Fruit fly (Drosophila melanogaster) whole organism, embryonic: ENCODE data around the gene Nthl1.

Source experiments
- Ada2b ChIP-seq: fragments of 200-800 bp; sonication (Bioruptor generic); IDR thresholded peaks from 2 replicates; pipeline ENCODE4 v1.3.6; 2022; ENCODE audit warnings: missing biosample characterization, missing genetic modification characterization
- Atf6 ChIP-seq: fragments of 200-800 bp; sonication (Bioruptor generic); IDR thresholded peaks from 2 replicates; pipeline ENCODE4 v1.3.6; 2022; ENCODE audit warnings: missing biosample characterization, missing genetic modification characterization
- CG10267 ChIP-seq: fragments of 200-800 bp; sonication (Bioruptor generic); optimal IDR thresholded peaks from 2 replicates; lab custom pipeline; 2018; ENCODE audit warnings: missing biosample characterization, mild to moderate bottlenecking, missing genetic modification characterization, moderate library complexity
- CG10431 ChIP-seq: fragments of 200-800 bp; sonication (Bioruptor generic); optimal IDR thresholded peaks from 3 replicates; lab custom pipeline; 2018; ENCODE audit warnings: missing biosample characterization, mild to moderate bottlenecking, missing genetic modification characterization
- CG11085 ChIP-seq: fragments of 200-800 bp; sonication (Bioruptor generic); IDR thresholded peaks from 2 replicates; pipeline ENCODE4 v1.3.6; 2022; ENCODE audit warnings: missing biosample characterization, missing genetic modification characterization
- CG1233 ChIP-seq: fragments of 200-800 bp; sonication (Bioruptor generic); optimal IDR thresholded peaks from 4 replicates; lab custom pipeline; 2018; ENCODE audit warnings: missing biosample characterization, mild to moderate bottlenecking, missing genetic modification characterization
- CG13287 ChIP-seq: fragments of 200-800 bp; sonication (Bioruptor generic); IDR thresholded peaks from 2 replicates; pipeline ENCODE4 v1.3.6; 2022; ENCODE audit warnings: missing biosample characterization, missing genetic modification characterization; ENCODE audit not compliant: partially characterized antibody
- CG14050 ChIP-seq: fragments of 200-800 bp; sonication (Bioruptor generic); IDR thresholded peaks from 3 replicates; pipeline ENCODE4 v1.3.6; 2022; ENCODE audit warnings: missing biosample characterization, missing genetic modification characterization
- CG14667 ChIP-seq: fragments of 200-800 bp; sonication (Bioruptor generic); IDR thresholded peaks from 2 replicates; pipeline ENCODE4 v1.3.6; 2022; ENCODE audit warnings: missing biosample characterization, missing genetic modification characterization
- CG17829 ChIP-seq: fragments of 200-800 bp; optimal IDR thresholded peaks from 2 replicates; lab custom pipeline; 2019; ENCODE audit warnings: missing biosample characterization, mild to moderate bottlenecking, missing genetic modification characterization, moderate library complexity
- CG1832 ChIP-seq: fragments of 200-800 bp; sonication (Bioruptor generic); optimal IDR thresholded peaks from 2 replicates; lab custom pipeline; 2017; ENCODE audit warnings: missing biosample characterization, mild to moderate bottlenecking, missing genetic modification characterization, inconsistent platforms
- CG2116 ChIP-seq: fragments of 200-800 bp; sonication (Bioruptor generic); optimal IDR thresholded peaks from 3 replicates; lab custom pipeline; 2018; ENCODE audit warnings: missing biosample characterization, mild to moderate bottlenecking, missing genetic modification characterization
- CG2202 ChIP-seq: fragments of 200-800 bp; sonication (Bioruptor generic); optimal IDR thresholded peaks from 2 replicates; lab custom pipeline; 2018; ENCODE audit warnings: missing biosample characterization, mild to moderate bottlenecking, missing genetic modification characterization
- CG3065 ChIP-seq: fragments of 200-800 bp; sonication (Bioruptor generic); optimal IDR thresholded peaks from 2 replicates; lab custom pipeline; 2016; ENCODE audit warnings: missing biosample characterization, missing genetic modification characterization
- CG3281 ChIP-seq: fragments of 200-800 bp; sonication (Bioruptor generic); optimal IDR thresholded peaks from 3 replicates; lab custom pipeline; 2017; ENCODE audit warnings: missing biosample characterization, mild to moderate bottlenecking, missing genetic modification characterization
- CG34224 ChIP-seq: fragments of 200-800 bp; sonication (Bioruptor generic); IDR thresholded peaks from 3 replicates; pipeline ENCODE4 v1.3.6; 2022; ENCODE audit warnings: missing biosample characterization, missing genetic modification characterization; ENCODE audit not compliant: partially characterized antibody
- CG4617 ChIP-seq: fragments of 200-800 bp; sonication (Bioruptor generic); optimal IDR thresholded peaks from 3 replicates; lab custom pipeline; 2016; ENCODE audit warnings: missing biosample characterization, missing genetic modification characterization, borderline replicate concordance
- CG6765 ChIP-seq: fragments of 200-800 bp; sonication (Bioruptor generic); optimal IDR thresholded peaks from 3 replicates; lab custom pipeline; 2017; ENCODE audit warnings: missing biosample characterization, mild to moderate bottlenecking, missing genetic modification characterization
- CG7357 ChIP-seq: fragments of 200-800 bp; sonication (Bioruptor generic); IDR thresholded peaks from 3 replicates; pipeline ENCODE4 v1.3.6; 2022; ENCODE audit warnings: missing biosample characterization, missing genetic modification characterization
- CG8281 ChIP-seq: fragments of 200-800 bp; sonication (Bioruptor generic); optimal IDR thresholded peaks from 2 replicates; lab custom pipeline; 2018; ENCODE audit warnings: missing biosample characterization, mild to moderate bottlenecking, missing genetic modification characterization, moderate library complexity
- CG8478 ChIP-seq: fragments of >200 bp; optimal IDR thresholded peaks from 2 replicates; lab custom pipeline; 2018
- CG9437 ChIP-seq: fragments of 200-800 bp; sonication (Bioruptor generic); optimal IDR thresholded peaks from 2 replicates; lab custom pipeline; 2018; ENCODE audit warnings: missing biosample characterization, mild to moderate bottlenecking, missing genetic modification characterization
- CTCF ChIP-seq: fragments of 200-800 bp; sonication (Bioruptor generic); optimal IDR thresholded peaks from 2 replicates; lab custom pipeline; 2017; ENCODE audit warnings: missing biosample characterization, mild to moderate bottlenecking, missing genetic modification characterization, moderate library complexity
- CoRest ChIP-seq: fragments of 200-800 bp; sonication (Bioruptor generic); optimal IDR thresholded peaks from 3 replicates; lab custom pipeline; 2018; ENCODE audit warnings: missing biosample characterization, mild to moderate bottlenecking, missing genetic modification characterization, moderate library complexity
- Deaf1 ChIP-seq: fragments of 200-800 bp; optimal IDR thresholded peaks from 3 replicates; lab custom pipeline; 2019; ENCODE audit warnings: missing biosample characterization, mild to moderate bottlenecking, missing genetic modification characterization, moderate library complexity
- Gug ChIP-seq: fragments of 200-800 bp; sonication (Bioruptor generic); IDR thresholded peaks from 4 replicates; pipeline ENCODE4 v1.3.6; 2022; ENCODE audit warnings: missing biosample characterization, missing genetic modification characterization
- HLH3B ChIP-seq: fragments of 200-800 bp; sonication (Bioruptor generic); IDR thresholded peaks from 2 replicates; pipeline ENCODE4 v1.3.6; 2022; ENCODE audit warnings: missing biosample characterization, missing genetic modification characterization
- Neu2 ChIP-seq: fragments of 200-800 bp; sonication (Bioruptor generic); optimal IDR thresholded peaks from 3 replicates; lab custom pipeline; 2016; ENCODE audit warnings: missing biosample characterization, missing genetic modification characterization, borderline replicate concordance
- Sry-β ChIP-seq: fragments of 200-800 bp; sonication (Bioruptor generic); optimal IDR thresholded peaks from 2 replicates; lab custom pipeline; 2018; ENCODE audit warnings: missing biosample characterization, mild to moderate bottlenecking, missing genetic modification characterization, moderate library complexity
- Trl ChIP-seq, 3 experiments: fragments of >200 bp in 2 of 3; fragments of 200-800 bp in 1 of 3; sonication (Bioruptor generic) in 1 of 3; optimal IDR thresholded peaks; 2 replicates in 1 of 3; 3 replicates in 2 of 3; lab custom pipeline; 2016 to 2017; ENCODE audit warnings: missing biosample characterization in 1 of 3, missing genetic modification characterization in 1 of 3
- Usf ChIP-seq: fragments of 200-800 bp; sonication (Bioruptor generic); optimal IDR thresholded peaks from 2 replicates; lab custom pipeline; 2017; ENCODE audit warnings: missing genotype, missing biosample characterization, missing genetic modification characterization
- bab2 ChIP-seq: fragments of 200-800 bp; sonication (Bioruptor generic); optimal IDR thresholded peaks from 2 replicates; lab custom pipeline; 2016; ENCODE audit warnings: missing biosample characterization, missing genetic modification characterization
- dan ChIP-seq: fragments of 200-800 bp; sonication (Bioruptor generic); IDR thresholded peaks from 2 replicates; pipeline ENCODE4 v1.3.6; 2022; ENCODE audit warnings: missing biosample characterization, missing genetic modification characterization
- dati ChIP-seq: fragments of 200-800 bp; sonication (Bioruptor generic); IDR thresholded peaks from 2 replicates; pipeline ENCODE4 v1.3.6; 2022; ENCODE audit warnings: missing biosample characterization, missing genetic modification characterization
- dm ChIP-seq: fragments of 200-800 bp; sonication (Bioruptor generic); optimal IDR thresholded peaks from 3 replicates; lab custom pipeline; 2016; ENCODE audit warnings: missing biosample characterization, missing genetic modification characterization
- ems ChIP-seq: fragments of 200-800 bp; sonication (Bioruptor generic); optimal IDR thresholded peaks from 3 replicates; lab custom pipeline; 2016; ENCODE audit warnings: missing biosample characterization, missing genetic modification characterization
- fru ChIP-seq: fragments of >200 bp; optimal IDR thresholded peaks from 2 replicates; lab custom pipeline; 2017
- fu2 ChIP-seq: fragments of 200-800 bp; sonication (Bioruptor generic); optimal IDR thresholded peaks from 2 replicates; lab custom pipeline; 2016; ENCODE audit warnings: missing biosample characterization, missing genetic modification characterization
- ham ChIP-seq: fragments of 200-800 bp; sonication (Bioruptor generic); IDR thresholded peaks from 2 replicates; pipeline ENCODE4 v1.3.6; 2022; ENCODE audit warnings: missing biosample characterization, missing genetic modification characterization
- jigr1 ChIP-seq: fragments of 200-800 bp; sonication (Bioruptor generic); IDR thresholded peaks from 3 replicates; pipeline ENCODE4 v1.3.6; 2022; ENCODE audit warnings: missing biosample characterization, missing genetic modification characterization
- klu ChIP-seq: fragments of 200-800 bp; sonication (Bioruptor generic); IDR thresholded peaks from 2 replicates; pipeline ENCODE4 v1.3.6; 2022; ENCODE audit warnings: missing biosample characterization, missing genetic modification characterization
- knrl ChIP-seq: fragments of 200-800 bp; sonication (Bioruptor generic); IDR thresholded peaks from 3 replicates; pipeline ENCODE4 v1.3.6; 2022; ENCODE audit warnings: missing biosample characterization, missing genetic modification characterization; ENCODE audit not compliant: partially characterized antibody
- nerfin-2 ChIP-seq: fragments of 200-800 bp; sonication (Bioruptor generic); IDR thresholded peaks from 2 replicates; pipeline ENCODE4 v1.3.6; 2022; ENCODE audit warnings: missing biosample characterization, missing genetic modification characterization; ENCODE audit not compliant: partially characterized antibody
- nmo ChIP-seq: fragments of 200-800 bp; sonication (Bioruptor generic); optimal IDR thresholded peaks from 2 replicates; lab custom pipeline; 2018; ENCODE audit warnings: missing biosample characterization, mild to moderate bottlenecking, missing genetic modification characterization, moderate library complexity
- nom ChIP-seq: fragments of 200-800 bp; sonication (Bioruptor generic); optimal IDR thresholded peaks from 2 replicates; lab custom pipeline; 2017; ENCODE audit warnings: missing biosample characterization, missing genetic modification characterization, mild to moderate bottlenecking, moderate library complexity, missing genetic modification reagents
- odd ChIP-seq: fragments of 200-800 bp; sonication (Bioruptor generic); optimal IDR thresholded peaks from 2 replicates; lab custom pipeline; 2017; ENCODE audit warnings: missing biosample characterization, mild to moderate bottlenecking, missing genetic modification characterization
- run ChIP-seq: fragments of 200-800 bp; sonication (Bioruptor generic); optimal IDR thresholded peaks from 3 replicates; lab custom pipeline; 2018; ENCODE audit warnings: missing biosample characterization, mild to moderate bottlenecking, missing genetic modification characterization
- seq ChIP-seq: fragments of 200-800 bp; sonication (Bioruptor generic); IDR thresholded peaks from 2 replicates; pipeline ENCODE4 v1.3.6; 2022; ENCODE audit warnings: missing biosample characterization, missing genetic modification characterization
- sr ChIP-seq: fragments of 200-800 bp; sonication (Bioruptor generic); IDR thresholded peaks from 3 replicates; pipeline ENCODE4 v1.3.6; 2022; ENCODE audit warnings: missing biosample characterization, missing genetic modification characterization
- tin ChIP-seq: fragments of 200-800 bp; sonication (Bioruptor generic); optimal IDR thresholded peaks from 3 replicates; lab custom pipeline; 2016; ENCODE audit warnings: missing biosample characterization, missing genetic modification characterization
- trh ChIP-seq: fragments of 200-800 bp; sonication (Bioruptor generic); optimal IDR thresholded peaks from 2 replicates; lab custom pipeline; 2016; ENCODE audit warnings: missing biosample characterization, missing genetic modification characterization
- zen ChIP-seq: fragments of 200-800 bp; sonication (Bioruptor generic); optimal IDR thresholded peaks from 3 replicates; lab custom pipeline; 2018; ENCODE audit warnings: missing biosample characterization, mild to moderate bottlenecking, missing genetic modification characterization, moderate library complexity

Gene Nthl1

dm6 chr2L:20918733-20919132 is 8.9 kb downstream of the Nthl1 start, which contains the start of the genes CG43739 and sky (continued):
- no peak for TF ChIP-seq nom (GFP tag; lab: Kevin White, UChicago)
- TF ChIP-seq bab2 (GFP tag; lab: Kevin White, UChicago), result peak; percentile 20
- peak; percentile 95 for TF ChIP-seq CG10267 (tag; lab: Kevin White, UChicago)
- TF ChIP-seq trh (GFP tag; lab: Kevin White, UChicago), result no peak
- no peak for TF ChIP-seq CG8281 (tag; lab: Kevin White, UChicago)
- peak; percentile 36 for TF ChIP-seq CG17829 (tag; lab: Kevin White, UChicago)
- TF ChIP-seq nerfin-2, result peak; percentile 72
- peak; percentile 84 for TF ChIP-seq CG34224 (GFP tag; lab: Robert Waterston, UW)
- no peak for TF ChIP-seq CG10431 (GFP tag; lab: Kevin White, UChicago)
- no peak for TF ChIP-seq Trl (optimal IDR thresholded peaks at IDR 0.05; lab: Kevin White, UChicago)
- TF ChIP-seq Trl (GFP tag; optimal IDR thresholded peaks at IDR 0.05; lab: Kevin White, UChicago), result peak; percentile 52
- TF ChIP-seq run (tag; lab: Kevin White, UChicago), result no peak
- TF ChIP-seq Usf (GFP tag; lab: Kevin White, UChicago), result no peak
- TF ChIP-seq Gug, result peak; percentile 37; the same call in 1 of the 4 replicates
- TF ChIP-seq Neu2 (GFP tag; lab: Kevin White, UChicago), result peak; percentile 80
- TF ChIP-seq nmo (GFP tag; lab: Kevin White, UChicago), result peak; percentile 65
- peak; percentile 88 for TF ChIP-seq CG13287
- TF ChIP-seq fru (lab: Kevin White, UChicago), result no peak
- TF ChIP-seq tin (GFP tag; lab: Kevin White, UChicago), result peak; percentile 27
- TF ChIP-seq CG14050, result no peak
- no peak for TF ChIP-seq CG2202 (tag; lab: Kevin White, UChicago)
- TF ChIP-seq CG8478, result no peak
- TF ChIP-seq CG1832 (GFP tag; lab: Kevin White, UChicago), result no peak
- no peak for TF ChIP-seq CG7357
- no peak for TF ChIP-seq ham (GFP tag; lab: Robert Waterston, UW)
- no peak for TF ChIP-seq Atf6 (GFP tag; lab: Robert Waterston, UW)
- no peak for TF ChIP-seq odd (GFP tag; lab: Kevin White, UChicago)
- no peak for TF ChIP-seq CG3065
- TF ChIP-seq seq, result no peak
- peak; percentile 84 for TF ChIP-seq knrl
- no peak for TF ChIP-seq CoRest (tag; lab: Kevin White, UChicago)
- peak; percentile 80 for TF ChIP-seq CG2116
- peak; percentile 18 for TF ChIP-seq CTCF (GFP tag; lab: Kevin White, UChicago)
- no peak for TF ChIP-seq jigr1 (GFP tag; lab: Robert Waterston, UW)
- no peak for TF ChIP-seq sr (GFP tag; lab: Robert Waterston, UW)
- TF ChIP-seq fu2 (GFP tag; lab: Kevin White, UChicago), result peak; percentile 37
- TF ChIP-seq CG11085 (GFP tag; lab: Robert Waterston, UW), result no peak
- no peak for TF ChIP-seq CG3281 (GFP tag; lab: Kevin White, UChicago)
- no peak for TF ChIP-seq CG1233 (GFP tag; lab: Kevin White, UChicago)
- TF ChIP-seq Sry-β, result peak; percentile 84
- TF ChIP-seq CG14667, result no peak
- peak; percentile 36; the same call in 1 of the 2 replicates for TF ChIP-seq HLH3B (GFP tag; lab: Robert Waterston, UW)
- TF ChIP-seq dan (GFP tag; lab: Robert Waterston, UW), result no peak
- no peak for TF ChIP-seq klu (GFP tag; lab: Robert Waterston, UW)
- no peak for TF ChIP-seq CG6765 (GFP tag; lab: Kevin White, UChicago)
- TF ChIP-seq zen (tag; lab: Kevin White, UChicago), result no peak
- no peak for TF ChIP-seq Ada2b
- peak; percentile 89 for TF ChIP-seq CG9437
- TF ChIP-seq ems (GFP tag; lab: Kevin White, UChicago), result peak; percentile 38
- peak; percentile 51 for TF ChIP-seq CG4617 (GFP tag; lab: Kevin White, UChicago)
- TF ChIP-seq dm (GFP tag; lab: Kevin White, UChicago), result peak; percentile 21
- no peak for TF ChIP-seq dati (GFP tag; lab: Robert Waterston, UW)
- TF ChIP-seq Deaf1 (tag; lab: Kevin White, UChicago), result peak; percentile 24
